Fruit fly (Drosophila melanogaster) whole organism, pupa: ENCODE data around the gene Cys.

Experiments used
- CG10348 ChIP-seq: fragments of 200-800 bp; sonication (Bioruptor generic); IDR thresholded peaks from 2 replicates; pipeline ENCODE4 v1.3.6; 2022; ENCODE audit warnings: missing biosample characterization, missing genetic modification characterization
- CG12605 ChIP-seq: fragments of 200-800 bp; sonication (Bioruptor generic); IDR thresholded peaks from 2 replicates; pipeline ENCODE4 v1.3.6; 2022; ENCODE audit warnings: missing biosample characterization, missing genetic modification characterization
- CG13204 ChIP-seq: fragments of 200-800 bp; sonication (Bioruptor generic); optimal IDR thresholded peaks from 2 replicates; lab custom pipeline; 2018; ENCODE audit warnings: missing biosample characterization, mild to moderate bottlenecking, missing genetic modification characterization, moderate library complexity
- CG14655 ChIP-seq: fragments of 200-800 bp; sonication (Bioruptor generic); optimal IDR thresholded peaks from 3 replicates; lab custom pipeline; 2017; ENCODE audit warnings: mild to moderate bottlenecking, missing biosample characterization, missing genetic modification reagents, missing genetic modification characterization
- CG15710 ChIP-seq: fragments of 200-800 bp; sonication (Bioruptor generic); optimal IDR thresholded peaks from 2 replicates; lab custom pipeline; 2018; ENCODE audit warnings: missing biosample characterization, mild to moderate bottlenecking, missing genetic modification characterization, moderate library complexity
- CG17806 ChIP-seq: fragments of 200-800 bp; sonication (Bioruptor generic); optimal IDR thresholded peaks from 2 replicates; lab custom pipeline; 2018; ENCODE audit warnings: missing biosample characterization, mild to moderate bottlenecking, missing genetic modification characterization, moderate library complexity
- CG32121 ChIP-seq: fragments of 200-800 bp; sonication (Bioruptor generic); IDR thresholded peaks from 2 replicates; pipeline ENCODE4 v1.3.6; 2022; ENCODE audit warnings: missing biosample characterization, missing genetic modification characterization
- CG34367 ChIP-seq: fragments of 200-800 bp; sonication (Bioruptor generic); optimal IDR thresholded peaks from 2 replicates; lab custom pipeline; 2018; ENCODE audit warnings: missing biosample characterization, mild to moderate bottlenecking, missing genetic modification characterization
- CG4496 ChIP-seq: fragments of 200-800 bp; sonication (Bioruptor generic); IDR thresholded peaks from 3 replicates; pipeline ENCODE4 v1.3.6; 2022; ENCODE audit warnings: missing biosample characterization, missing genetic modification characterization
- CG8159 ChIP-seq: fragments of 200-800 bp; sonication (Bioruptor generic); optimal IDR thresholded peaks from 3 replicates; lab custom pipeline; 2018; ENCODE audit warnings: missing biosample characterization, mild to moderate bottlenecking, missing genetic modification characterization, moderate library complexity
- CG8301 ChIP-seq: fragments of 200-800 bp; sonication (Bioruptor generic); optimal IDR thresholded peaks from 2 replicates; lab custom pipeline; 2018; ENCODE audit warnings: missing biosample characterization, mild to moderate bottlenecking, missing genetic modification characterization
- CG9948 ChIP-seq: fragments of 200-800 bp; sonication (Bioruptor generic); optimal IDR thresholded peaks from 2 replicates; lab custom pipeline; 2018; ENCODE audit warnings: missing biosample characterization, mild to moderate bottlenecking, missing genetic modification characterization, moderate library complexity
- D1 ChIP-seq: fragments of 200-800 bp; sonication (Bioruptor generic); optimal IDR thresholded peaks from 2 replicates; lab custom pipeline; 2018; ENCODE audit warnings: missing biosample characterization, mild to moderate bottlenecking, missing genetic modification characterization, moderate library complexity
- EcR ChIP-seq: fragments of 200-800 bp; sonication (Bioruptor generic); optimal IDR thresholded peaks from 3 replicates; lab custom pipeline; 2019; ENCODE audit warnings: missing biosample characterization, missing genetic modification characterization, mild to moderate bottlenecking, moderate library complexity, missing genetic modification reagents
- Ets98B ChIP-seq: fragments of 200-800 bp; sonication (Bioruptor generic); IDR thresholded peaks from 2 replicates; pipeline ENCODE4 v1.3.6; 2022; ENCODE audit warnings: missing biosample characterization, missing genetic modification characterization
- Pif1A ChIP-seq: fragments of 200-800 bp; sonication (Bioruptor generic); optimal IDR thresholded peaks from 3 replicates; lab custom pipeline; 2016; ENCODE audit warnings: missing biosample characterization, missing genetic modification characterization
- Pif1B ChIP-seq: fragments of 200-800 bp; sonication (Bioruptor generic); optimal IDR thresholded peaks from 3 replicates; lab custom pipeline; 2016; ENCODE audit warnings: missing biosample characterization, missing genetic modification characterization
- Snoo ChIP-seq: fragments of 200-800 bp; sonication (Bioruptor generic); optimal IDR thresholded peaks from 3 replicates; lab custom pipeline; 2017; ENCODE audit warnings: missing biosample characterization, mild to moderate bottlenecking, missing genetic modification characterization, inconsistent platforms
- fd96Ca ChIP-seq: fragments of 200-800 bp; sonication (Bioruptor generic); IDR thresholded peaks from 3 replicates; pipeline ENCODE4 v1.3.6; 2022; ENCODE audit warnings: missing biosample characterization, missing genetic modification characterization
- gl ChIP-seq: fragments of 200-800 bp; sonication (Bioruptor generic); optimal IDR thresholded peaks from 2 replicates; lab custom pipeline; 2018; ENCODE audit warnings: missing biosample characterization, mild to moderate bottlenecking, missing genetic modification characterization
- rn ChIP-seq: fragments of 200-800 bp; sonication (Bioruptor generic); IDR thresholded peaks from 2 replicates; pipeline ENCODE4 v1.3.6; 2022; ENCODE audit warnings: missing biosample characterization, missing genetic modification characterization

Cys gene

DNA sequence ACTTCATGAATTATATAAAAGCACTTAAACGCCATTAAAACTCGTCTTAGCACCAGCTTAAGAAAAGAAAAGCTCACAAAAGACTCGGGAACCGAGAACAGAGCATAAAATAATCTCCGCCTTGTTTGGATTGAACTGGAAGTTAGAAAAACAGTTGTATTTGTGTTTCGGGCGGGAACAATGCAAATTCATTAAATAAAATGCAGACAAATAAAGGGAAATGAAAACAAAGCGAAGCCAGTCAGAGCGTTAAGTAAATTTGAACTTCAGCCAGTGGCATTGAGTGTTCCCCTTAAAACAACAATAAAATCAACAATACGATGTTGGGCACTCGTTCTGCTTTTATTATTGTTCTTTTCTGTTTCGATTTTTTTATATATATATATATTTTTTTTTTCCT is 42.8 kb downstream of the Cys start:
- TF ChIP-seq CG8159 (no peak), CG17806 (tag; lab: Kevin White, UChicago) (no peak), D1 (tag; lab: Kevin White, UChicago) (no peak), CG14655 (GFP tag; lab: Kevin White, UChicago) (no peak), rn (GFP tag; lab: Robert Waterston, UW) (no peak), gl (tag; lab: Kevin White, UChicago) (no peak), CG12605 (no peak), Ets98B (no peak), Pif1A (GFP tag; lab: Kevin White, UChicago) (no peak), fd96Ca (GFP tag; lab: Robert Waterston, UW) (no peak)

DNA sequence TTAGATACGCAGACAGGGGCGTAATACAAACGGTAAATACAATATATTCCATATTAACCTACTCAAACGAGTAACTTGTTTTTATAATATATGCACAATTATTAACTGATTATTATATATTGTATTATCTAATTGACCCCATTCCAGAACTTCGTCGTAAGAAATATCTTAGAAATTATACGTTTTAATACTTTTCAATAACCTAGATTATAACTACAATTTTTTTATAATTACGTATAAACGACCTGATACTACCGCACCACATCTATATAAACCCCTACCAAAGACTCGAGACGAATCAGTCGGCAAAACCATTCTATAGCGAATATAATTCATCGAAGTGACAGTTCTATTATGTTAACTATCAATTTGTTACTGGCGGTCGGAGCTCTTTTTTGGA is 48.7 kb downstream of the Cys start, which contains the start of gene Cyp313a1:
Cyp313a1 (plus strand) TSS at position 301 of the 400 bp plus-strand sequence.
- TF ChIP-seq CG32121 (GFP tag; lab: Robert Waterston, UW) (no peak), Pif1B (no peak), Pif1A (GFP tag; lab: Kevin White, UChicago) (no peak), fd96Ca (GFP tag; lab: Robert Waterston, UW) (no peak), CG8301 (tag; lab: Kevin White, UChicago) (no peak), CG34367 (tag; lab: Kevin White, UChicago) (no peak), CG14655 (GFP tag; lab: Kevin White, UChicago) (no peak), CG13204 (GFP tag; lab: Kevin White, UChicago) (no peak), EcR (GFP tag; lab: Kevin White, UChicago) (no peak), D1 (tag; lab: Kevin White, UChicago) (no peak), CG4496 (GFP tag; lab: Robert Waterston, UW) (no peak), CG15710 (no peak), CG10348 (GFP tag; lab: Robert Waterston, UW) (no peak), CG9948 (no peak), CG12605 (no peak), CG8159 (no peak), Snoo (tag; lab: Kevin White, UChicago) (no peak), CG17806 (tag; lab: Kevin White, UChicago) (no peak), gl (tag; lab: Kevin White, UChicago) (no peak)
